Fruit fly (Drosophila melanogaster): ENCODE results near the gene CG31546.
A peak's percentile ranks its signal among the peaks of the same experiment; 100 is the strongest.

Gene CG31546

dm6 chr3R:5682921-5683748, 47.7 kb upstream of the CG31546 start (continued):
- TF ChIP-seq croc (GFP tag; conservative IDR thresholded peaks at IDR 0.05) (peak; percentile 53; the same call in 2 of the 3 replicates), Six4 (GFP tag; optimal IDR thresholded peaks at IDR 0.05) (no peak), otp (GFP tag; IDR thresholded peaks at IDR 0.05) (0 out of 3 replicates have a peak, but pooled peaks have one; percentile 16), CHES-1-like (GFP tag; optimal IDR thresholded peaks at IDR 0.05) (no peak), CG8924 (tag; optimal IDR thresholded peaks at IDR 0.05) (peak; percentile 60), tio (GFP tag; optimal IDR thresholded peaks at IDR 0.05) (no peak), lilli (GFP tag; optimal IDR thresholded peaks at IDR 0.05) (peak; percentile 56), Eip74EF (GFP tag; optimal IDR thresholded peaks at IDR 0.05) (peak in 1 of 2 experiments; percentile 75), CG5245 (GFP tag; optimal IDR thresholded peaks at IDR 0.05) (peak; percentile 56), CG12219 (GFP tag; optimal IDR thresholded peaks at IDR 0.05) (peak; percentile 48), Stat92E (GFP tag; optimal IDR thresholded peaks at IDR 0.05) (peak in 1 of 3 experiments; percentile 46), mirr (GFP tag; optimal IDR thresholded peaks at IDR 0.05) (no peak), C15 (GFP tag; IDR thresholded peaks at IDR 0.05) (no peak), chn (GFP tag; optimal IDR thresholded peaks at IDR 0.05) (peak; percentile 33), CG8388 (GFP tag; optimal IDR thresholded peaks at IDR 0.05) (peak; percentile 68), en (GFP tag; optimal IDR thresholded peaks at IDR 0.05) (peak; percentile 1), trem (tag; optimal IDR thresholded peaks at IDR 0.05) (peak; percentile 59), HHEX (GFP tag; optimal IDR thresholded peaks at IDR 0.05) (peak; percentile 43), Atf6 (GFP tag; IDR thresholded peaks at IDR 0.05) (no peak), tin (GFP tag; optimal IDR thresholded peaks at IDR 0.05) (peak; percentile 59), CG9437 (GFP tag; optimal IDR thresholded peaks at IDR 0.05) (peak; percentile 34), Meics (GFP tag; optimal IDR thresholded peaks at IDR 0.05) (peak; percentile 20), Pdp1 (GFP tag; optimal IDR thresholded peaks at IDR 0.05) (peak in 1 of 2 experiments; percentile 35), az2 (GFP tag; optimal IDR thresholded peaks at IDR 0.05) (peak; percentile 70), GATAe (GFP tag; conservative IDR thresholded peaks at IDR 0.05) (no peak), CG11093 (GFP tag; IDR thresholded peaks at IDR 0.05) (0 out of 3 replicates have a peak, but pooled peaks have one; percentile 33), CG6813 (GFP tag; optimal IDR thresholded peaks at IDR 0.05) (peak; percentile 32), CG12236 (GFP tag; optimal IDR thresholded peaks at IDR 0.05) (peak; percentile 2), CG15011 (GFP tag; optimal IDR thresholded peaks at IDR 0.05) (no peak), scrt (GFP tag; optimal IDR thresholded peaks at IDR 0.05) (peak; percentile 48), Lpt (GFP tag; optimal IDR thresholded peaks at IDR 0.05) (no peak), CG4617 (GFP tag; optimal IDR thresholded peaks at IDR 0.05; ENCODE audit: borderline replicate concordance) (peak; percentile 12), odd (GFP tag; optimal IDR thresholded peaks at IDR 0.05) (no peak), Ptx1 (GFP tag; IDR thresholded peaks at IDR 0.05) (peak; percentile 50), CG17359 (tag; optimal IDR thresholded peaks at IDR 0.05) (peak; percentile 77), gsb-n (tag; optimal IDR thresholded peaks at IDR 0.05) (peak; percentile 77), pita (GFP tag; optimal IDR thresholded peaks at IDR 0.05) (no peak), CTCF (GFP tag; optimal IDR thresholded peaks at IDR 0.05) (no peak), Bgb (GFP tag; IDR thresholded peaks at IDR 0.05; ENCODE audit: partially characterized antibody) (no peak), corto (GFP tag; optimal IDR thresholded peaks at IDR 0.05) (no peak), Blimp-1 (GFP tag; optimal IDR thresholded peaks at IDR 0.05) (peak; percentile 92), CG6175 (GFP tag; IDR thresholded peaks at IDR 0.05) (peak; percentile 65; the same call in 1 of the 3 replicates), NK7.1 (GFP tag; optimal IDR thresholded peaks at IDR 0.05) (no peak), CG10366 (GFP tag; IDR thresholded peaks at IDR 0.05) (peak; percentile 14; the same call in 1 of the 2 replicates), Hr39 (optimal IDR thresholded peaks at IDR 0.05) (no peak), Rx (GFP tag; IDR thresholded peaks at IDR 0.05) (no peak), zfh1 (GFP tag; IDR thresholded peaks at IDR 0.05) (peak; percentile 76), Sox102F (GFP tag; optimal IDR thresholded peaks at IDR 0.05) (peak; percentile 81), CG31365 (tag; optimal IDR thresholded peaks at IDR 0.05) (no peak)
